Fruit fly (Drosophila melanogaster) S2 (cell line): ENCODE results near the gene CG13309.

Experiments used
- CG8478 ChIP-seq: fragments of >200 bp; optimal IDR thresholded peaks from 2 replicates; lab custom pipeline; 2018
- CTCF ChIP-seq, 2 experiments: fragments of >200 bp; optimal IDR thresholded peaks; 2 replicates each; lab custom pipeline; 2018

DNA sequence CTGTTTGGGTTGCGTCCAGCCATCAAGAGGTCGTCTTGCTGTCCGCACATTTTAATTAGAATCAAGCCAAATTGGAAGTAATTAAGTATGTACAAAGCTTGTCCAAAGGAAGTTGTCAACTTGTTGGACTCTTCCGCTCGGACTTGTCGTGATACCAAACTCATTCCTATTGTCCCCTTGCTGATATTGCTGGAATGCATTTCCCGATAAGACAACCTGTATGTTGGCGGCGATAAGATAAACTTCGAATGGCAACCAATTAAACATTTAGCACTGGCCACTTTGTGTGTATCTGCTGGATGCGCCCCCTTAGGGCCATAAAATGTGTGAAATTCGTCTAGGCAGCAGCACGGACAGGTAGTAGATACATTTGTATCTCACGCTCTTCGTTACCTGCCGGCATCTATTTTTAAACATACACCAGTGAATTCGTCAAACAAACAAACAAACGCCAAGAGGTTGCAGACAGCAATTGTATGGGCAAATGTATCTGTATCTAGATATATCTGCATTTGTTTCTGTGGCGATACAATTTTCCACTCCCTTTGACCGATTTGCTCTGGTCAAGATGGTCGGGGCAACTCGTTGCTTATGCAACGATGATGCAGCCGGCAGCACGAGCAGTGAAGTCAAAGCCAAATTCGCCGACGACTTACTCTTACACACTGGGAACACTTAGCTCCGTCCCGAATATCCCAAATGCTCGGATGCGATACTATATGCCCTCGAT, 22.7 kb downstream of the CG13309 start:
- TF ChIP-seq CG8478 (lab: Kevin White, UChicago) (no peak), CTCF (optimal IDR thresholded peaks at IDR 0.05; lab: Kevin White, UChicago) (no peak)
